Worm (Caenorhabditis elegans): ENCODE results near the gene M04C3.1.

DNA sequence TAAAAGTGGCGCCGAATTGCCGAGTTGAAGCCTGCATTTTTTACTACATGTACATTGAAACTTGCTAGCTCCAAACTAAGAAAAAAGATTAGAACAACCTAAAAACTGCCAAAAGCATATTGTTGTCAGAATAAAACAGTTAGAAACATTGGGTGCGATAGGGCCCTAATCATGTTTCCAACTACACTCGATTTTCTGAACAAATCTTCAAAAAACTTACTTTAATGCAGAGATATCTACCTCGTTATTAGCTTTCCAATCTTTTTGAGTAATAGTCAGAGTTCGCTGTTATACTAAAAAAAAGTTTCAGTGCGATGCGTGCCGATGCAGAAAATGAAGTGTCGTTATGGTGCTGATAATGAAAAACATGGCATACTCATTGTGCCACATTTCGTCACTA is 10.2 kb upstream of the M04C3.1 start, which contains the start of the genes Y43F8B.13 and Y43F8B.14:
- TF ChIP-seq ama-1 (optimal IDR thresholded peaks at IDR 0.05) (no peak), tra-4 (tag; optimal IDR thresholded peaks at IDR 0.05) (no peak), flt-1 (GFP tag; IDR thresholded peaks at IDR 0.05) (no peak), aly-1 (tag; optimal IDR thresholded peaks at IDR 0.05) (no peak), sea-1 (GFP tag; conservative IDR thresholded peaks at IDR 0.05) (no peak), scrt-1 (GFP tag; IDR thresholded peaks at IDR 0.05) (no peak), ets-7 (tag; optimal IDR thresholded peaks at IDR 0.05) (no peak), ceh-13 (GFP tag; optimal IDR thresholded peaks at IDR 0.05) (no peak), tbx-37 (GFP tag; conservative IDR thresholded peaks at IDR 0.05) (no peak), tbx-11 (GFP tag; IDR thresholded peaks at IDR 0.05) (no peak)
